Worm (Caenorhabditis elegans): Measurements from ENCODE around the gene ztf-13.

Gene ztf-13

ce11 chrX:3116033-3116876 lies 14.3 kb upstream of the ztf-13 start, which contains the start of gene mai-1 (continued):
- peak; percentile 78 for TF ChIP-seq ctbp-1 (GFP tag; IDR thresholded peaks at IDR 0.05)
- peak; percentile 62 for TF ChIP-seq ama-1 (optimal IDR thresholded peaks at IDR 0.05)
- peak; percentile 4 for TF ChIP-seq hlh-11 (tag; optimal IDR thresholded peaks at IDR 0.05)
- TF ChIP-seq snpc-1.2 (GFP tag; IDR thresholded peaks at IDR 0.05), result peak; percentile 42; the same call in 1 of the 2 replicates
- peak in 1 of 2 experiments; percentile 0 for TF ChIP-seq daf-16 (GFP tag; optimal IDR thresholded peaks at IDR 0.05)
- TF ChIP-seq daf-16 (tag; optimal IDR thresholded peaks at IDR 0.05), result peak; percentile 79
- 0 out of 2 replicates have a peak, but pooled peaks have one; percentile 23 for TF ChIP-seq lim-7 (GFP tag; IDR thresholded peaks at IDR 0.05)
- TF ChIP-seq nhr-102 (tag; optimal IDR thresholded peaks at IDR 0.05), result no peak

ce11 chrX:3115134-3116032 lies 13.4 kb upstream of the ztf-13 start:
- TF ChIP-seq nhr-41 (GFP tag; IDR thresholded peaks at IDR 0.05), result no peak
- peak; percentile 44; the same call in 1 of the 2 replicates for TF ChIP-seq dmd-6 (GFP tag; IDR thresholded peaks at IDR 0.05)
- no peak for TF ChIP-seq mep-1 (tag; optimal IDR thresholded peaks at IDR 0.05)
- TF ChIP-seq egl-43 (GFP tag; IDR thresholded peaks at IDR 0.05), result no peak
- TF ChIP-seq snpc-1.2 (GFP tag; IDR thresholded peaks at IDR 0.05), result no peak
- TF ChIP-seq nhr-25 (tag; optimal IDR thresholded peaks at IDR 0.05; ENCODE audit: borderline replicate concordance, insufficient read depth), result peak; percentile 54
- no peak for TF ChIP-seq ZK546.5 (tag; optimal IDR thresholded peaks at IDR 0.05)
- TF ChIP-seq snpc-4 (tag; optimal IDR thresholded peaks at IDR 0.05), result no peak
- TF ChIP-seq hif-1 (tag; optimal IDR thresholded peaks at IDR 0.05), result no peak
- TF ChIP-seq nhr-10 (tag; optimal IDR thresholded peaks at IDR 0.05), result peak; percentile 43
- no peak for TF ChIP-seq ceh-32 (tag; optimal IDR thresholded peaks at IDR 0.05; ENCODE audit: poor library complexity)
- TF ChIP-seq jun-1 (tag; optimal IDR thresholded peaks at IDR 0.05), result no peak
- no peak for TF ChIP-seq lin-13 (GFP tag; optimal IDR thresholded peaks at IDR 0.05)
- no peak for TF ChIP-seq sdz-12 (GFP tag; optimal IDR thresholded peaks at IDR 0.05)
- TF ChIP-seq pqm-1 (tag; optimal IDR thresholded peaks at IDR 0.05), result no peak
- peak in 1 of 2 experiments; percentile 93 for TF ChIP-seq unc-62 (GFP tag; optimal IDR thresholded peaks at IDR 0.05 in 1 of 2)
- TF ChIP-seq unc-62 (tag; optimal IDR thresholded peaks at IDR 0.05), result no peak
- no peak for TF ChIP-seq ceh-20 (GFP tag; IDR thresholded peaks at IDR 0.05)
- TF ChIP-seq gei-8 (GFP tag; optimal IDR thresholded peaks at IDR 0.05), result no peak
- TF ChIP-seq lsy-2 (tag; optimal IDR thresholded peaks at IDR 0.05), result peak in 1 of 2 experiments; percentile 14
- peak; percentile 51; the same call in 1 of the 2 replicates for TF ChIP-seq php-3 (GFP tag; IDR thresholded peaks at IDR 0.05)
- TF ChIP-seq egl-27 (tag; optimal IDR thresholded peaks at IDR 0.05), result no peak
- no peak for TF ChIP-seq spr-3 (GFP tag; optimal IDR thresholded peaks at IDR 0.05)
- TF ChIP-seq cey-2 (tag; optimal IDR thresholded peaks at IDR 0.05; ENCODE audit: borderline replicate concordance, insufficient read depth), result no peak
- TF ChIP-seq zip-2 (tag; optimal IDR thresholded peaks at IDR 0.05), result no peak
- peak; percentile 46 for TF ChIP-seq nhr-77 (tag; optimal IDR thresholded peaks at IDR 0.05)
- no peak for TF ChIP-seq R02D3.7 (tag; optimal IDR thresholded peaks at IDR 0.05)
- no peak for TF ChIP-seq mxl-2 (GFP tag; conservative IDR thresholded peaks at IDR 0.05)
- TF ChIP-seq aha-1 (tag), result peak; percentile 89
- no peak for TF ChIP-seq ceh-44 (GFP tag; IDR thresholded peaks at IDR 0.05)
- no peak for TF ChIP-seq attf-4 (tag; optimal IDR thresholded peaks at IDR 0.05)
- TF ChIP-seq mes-2 (tag; optimal IDR thresholded peaks at IDR 0.05; ENCODE audit: poor library complexity, severe bottlenecking), result peak; percentile 24
- no peak for TF ChIP-seq F49E8.2 (tag; optimal IDR thresholded peaks at IDR 0.05; ENCODE audit: borderline replicate concordance)
- no peak for TF ChIP-seq Y105C5A.15 (GFP tag; IDR thresholded peaks at IDR 0.05)
- no peak; the same call in 1 of the 2 replicates for TF ChIP-seq T26A8.4 (GFP tag; IDR thresholded peaks at IDR 0.05)
- no peak for TF ChIP-seq unc-130 (GFP tag; optimal IDR thresholded peaks at IDR 0.05)
- TF ChIP-seq ces-1 (GFP tag; optimal IDR thresholded peaks at IDR 0.05), result no peak
- TF ChIP-seq ceh-82 (tag; optimal IDR thresholded peaks at IDR 0.05), result no peak
- no peak for TF ChIP-seq unc-39 (tag; optimal IDR thresholded peaks at IDR 0.05)
